Fruit fly (Drosophila melanogaster): ENCODE results near the gene CG10068.

dm6 chr3R:7129280-7130069, 1.6 kb upstream of the CG10068 start, which contains the start of gene CG31248:
- TF ChIP-seq CG17806 (tag; optimal IDR thresholded peaks at IDR 0.05) (no peak), rn (GFP tag; IDR thresholded peaks at IDR 0.05) (no peak), CG14655 (GFP tag; optimal IDR thresholded peaks at IDR 0.05) (no peak), CG8301 (tag; optimal IDR thresholded peaks at IDR 0.05) (no peak), Pif1A (GFP tag; optimal IDR thresholded peaks at IDR 0.05) (no peak), CG4496 (GFP tag; IDR thresholded peaks at IDR 0.05) (no peak), Ets98B (GFP tag; IDR thresholded peaks at IDR 0.05) (no peak), CG13204 (GFP tag; optimal IDR thresholded peaks at IDR 0.05) (no peak), Snoo (tag; optimal IDR thresholded peaks at IDR 0.05) (no peak), Pif1B (GFP tag; optimal IDR thresholded peaks at IDR 0.05) (no peak), EcR (GFP tag; optimal IDR thresholded peaks at IDR 0.05) (no peak)
